Worm (Caenorhabditis elegans) whole organism, young adult: Measurements from ENCODE around the gene sel-10.

Source experiments
- F22D6.2 ChIP-seq: sonication (generic microtip); optimal IDR thresholded peaks from 2 replicates; lab custom pipeline; 2016; ENCODE audit warnings: mild to moderate bottlenecking, missing genetic modification characterization, missing compliant biosample characterization
- F49E8.2 ChIP-seq: sonication (generic microtip); optimal IDR thresholded peaks from 3 replicates; lab custom pipeline; 2017; ENCODE audit warnings: missing genetic modification characterization, mild to moderate bottlenecking, missing compliant biosample characterization, antibody characterized with exemption, moderate library complexity; ENCODE audit not compliant: insufficient read depth
- bed-2 ChIP-seq: fragments of 200-800 bp; sonication (Bioruptor generic); IDR thresholded peaks from 2 replicates; pipeline ENCODE4 v1.3.6; 2022; ENCODE audit warnings: missing genetic modification reagents, missing genetic modification characterization, missing compliant biosample characterization
- ets-4 ChIP-seq: fragments of 200-800 bp; sonication (Bioruptor generic); optimal IDR thresholded peaks from 2 replicates; lab custom pipeline; 2018; ENCODE audit warnings: mild to moderate bottlenecking, missing genetic modification characterization, missing compliant biosample characterization
- fkh-3 ChIP-seq: sonication (generic microtip); optimal IDR thresholded peaks from 2 replicates; lab custom pipeline; 2016; ENCODE audit warnings: mild to moderate bottlenecking, missing genetic modification characterization, missing compliant biosample characterization
- him-1 ChIP-seq: sonication (generic microtip); optimal IDR thresholded peaks from 2 replicates; lab custom pipeline; 2016; ENCODE audit warnings: missing genotype, missing genetic modification reagents, missing genetic modification characterization, missing compliant biosample characterization
- lin-40 ChIP-seq: sonication (generic microtip); optimal IDR thresholded peaks from 2 replicates; lab custom pipeline; 2016; ENCODE audit warnings: missing genetic modification characterization, mild to moderate bottlenecking, missing compliant biosample characterization, missing genotype, missing genetic modification reagents
- mel-28 ChIP-seq: sonication (generic microtip); optimal IDR thresholded peaks from 2 replicates; lab custom pipeline; 2016; ENCODE audit warnings: borderline replicate concordance, mild to moderate bottlenecking, missing genetic modification characterization, missing compliant biosample characterization
- snpc-1.1 ChIP-seq: sonication (generic microtip); optimal IDR thresholded peaks from 2 replicates; lab custom pipeline; 2017; ENCODE audit warnings: missing genetic modification characterization, mild to moderate bottlenecking, missing compliant biosample characterization, antibody characterized with exemption, moderate library complexity, missing genotype, missing genetic modification reagents; ENCODE audit not compliant: insufficient read depth
- snpc-4 ChIP-seq, 5 experiments: fragments of 150-350 bp in 1 of 5; sonication (generic microtip) in 4 of 5; optimal IDR thresholded peaks; 2 replicates each; lab custom pipeline; 2014 to 2018; ENCODE audit warnings: missing genetic modification characterization in 5 of 5, missing biosample characterization in 3 of 5, antibody characterized with exemption in 2 of 5, mild to moderate bottlenecking in 2 of 5, missing compliant biosample characterization in 2 of 5, missing genotype in 2 of 5, moderate library complexity in 2 of 5, missing genetic modification reagents in 1 of 5
- tbp1 ChIP-seq: fragments of 200-800 bp; sonication (Bioruptor generic); optimal IDR thresholded peaks from 2 replicates; lab custom pipeline; 2018; ENCODE audit warnings: mild to moderate bottlenecking, missing genetic modification characterization, missing compliant biosample characterization
- unc-62 ChIP-seq: fragments of 150-350 bp; optimal IDR thresholded peaks from 2 replicates; lab custom pipeline; 2014; ENCODE audit warnings: missing biosample characterization, missing genetic modification reagents, missing genetic modification characterization
- ztf-25 ChIP-seq: fragments of 200-800 bp; sonication (Bioruptor generic); IDR thresholded peaks from 2 replicates; pipeline ENCODE4 v1.3.6; 2022; ENCODE audit warnings: missing genetic modification reagents, missing genetic modification characterization, missing compliant biosample characterization

ce11 chrV:13858906-13859305 lies 39.7 kb downstream of the sel-10 start, which contains the start of gene srx-135:
- TF ChIP-seq him-1 (tag; lab: Kevin White, UChicago) (no peak), fkh-3 (tag; lab: Kevin White, UChicago) (no peak), tbp1 (GFP tag; lab: Kevin White, UChicago) (no peak), lin-40 (tag; lab: Kevin White, UChicago) (no peak), unc-62 (GFP tag; lab: Kevin White, UChicago) (no peak), mel-28 (tag; lab: Kevin White, UChicago) (no peak), snpc-4 (GFP tag; optimal IDR thresholded peaks at IDR 0.05; lab: Kevin White, UChicago) (no peak), snpc-4 (tag; optimal IDR thresholded peaks at IDR 0.05; lab: Kevin White, UChicago) (no peak), F22D6.2 (tag; lab: Kevin White, UChicago) (no peak), ets-4 (GFP tag; lab: Kevin White, UChicago) (no peak), bed-2 (GFP tag; lab: Robert Waterston, UW) (no peak), snpc-1.1 (tag; lab: Kevin White, UChicago) (no peak), ztf-25 (GFP tag; lab: Robert Waterston, UW) (no peak), F49E8.2 (no peak)
